Worm (Caenorhabditis elegans) whole organism, early embryonic: ENCODE data around the gene clec-183.

ENCODE experiments used
- B0310.2 ChIP-seq: sonication (generic microtip); optimal IDR thresholded peaks from 2 replicates; lab custom pipeline; 2016; ENCODE audit warnings: mild to moderate bottlenecking, missing genetic modification characterization, missing compliant biosample characterization
- ama-1 ChIP-seq: fragments of 150-350 bp; optimal IDR thresholded peaks from 2 replicates; lab custom pipeline; 2014
- ets-7 ChIP-seq: sonication (generic microtip); optimal IDR thresholded peaks from 2 replicates; lab custom pipeline; 2016; ENCODE audit warnings: missing genotype, missing genetic modification characterization, missing compliant biosample characterization

- no peak for TF ChIP-seq B0310.2 (tag; lab: Kevin White, UChicago)
- TF ChIP-seq ets-7 (tag; lab: Kevin White, UChicago) = no peak
- no peak for TF ChIP-seq ama-1 (lab: Kevin White, UChicago)
Observed at ce11 chrIV:9308975-9309374, 18.8 kb upstream of the clec-183 start, which contains the start of gene F49C12.6.
